Worm (Caenorhabditis elegans): ENCODE data around the gene ostf-4.

The ostf-4 gene

DNA sequence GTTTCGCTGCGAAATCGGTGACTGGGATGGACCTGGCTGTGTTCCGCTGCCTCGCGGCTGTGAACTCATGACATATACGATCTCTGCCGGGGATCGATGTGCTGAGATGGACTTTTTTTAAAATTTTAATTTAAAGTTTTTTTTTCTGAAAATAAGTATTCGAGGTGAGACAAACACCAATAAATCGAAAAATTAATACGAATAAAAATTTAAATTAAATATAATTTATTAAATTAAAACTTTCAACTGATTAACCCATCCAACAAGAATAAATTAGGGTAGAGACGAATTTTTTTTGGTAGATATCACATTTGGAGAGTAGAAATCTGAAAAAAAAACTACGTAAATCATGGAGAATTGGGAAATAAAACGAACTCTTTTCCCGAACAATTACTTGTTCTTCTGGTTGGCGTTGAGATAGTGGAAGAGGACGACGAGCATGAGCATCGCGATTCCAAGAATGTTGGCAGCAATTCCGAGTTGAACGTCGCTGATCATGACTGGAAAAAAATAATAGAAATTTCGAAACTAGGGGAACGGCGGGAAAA is at the start of gene ostf-4, which contains the start of gene unc-50:
ostf-4 (minus strand) TSS at position 498 of the 548 bp plus-strand sequence.
unc-50 (minus strand) TSS at position 101 of the 548 bp plus-strand sequence.
- TF ChIP-seq gmeb-1 (tag; optimal IDR thresholded peaks at IDR 0.05) (no peak), F13H6.1 (tag; optimal IDR thresholded peaks at IDR 0.05) (no peak), peb-1 (tag; optimal IDR thresholded peaks at IDR 0.05) (no peak), alr-1 (tag; optimal IDR thresholded peaks at IDR 0.05) (no peak), ama-1 (optimal IDR thresholded peaks at IDR 0.05) (no peak), Y55F3AM.14 (GFP tag; optimal IDR thresholded peaks at IDR 0.05) (no peak), nhr-12 (tag; optimal IDR thresholded peaks at IDR 0.05) (no peak), nhr-23 (tag; optimal IDR thresholded peaks at IDR 0.05) (no peak), ceh-16 (tag; optimal IDR thresholded peaks at IDR 0.05) (no peak), nhr-10 (tag; optimal IDR thresholded peaks at IDR 0.05) (no peak), skn-1 (tag; optimal IDR thresholded peaks at IDR 0.05) (no peak), C34F6.9 (tag; optimal IDR thresholded peaks at IDR 0.05) (no peak), lsy-2 (tag; optimal IDR thresholded peaks at IDR 0.05) (no peak), unc-39 (tag; optimal IDR thresholded peaks at IDR 0.05) (no peak), nhr-129 (tag; optimal IDR thresholded peaks at IDR 0.05) (no peak), lin-39 (tag; optimal IDR thresholded peaks at IDR 0.05) (no peak), R02D3.7 (tag; optimal IDR thresholded peaks at IDR 0.05) (no peak), sma-9 (GFP tag; optimal IDR thresholded peaks at IDR 0.05) (no peak), sma-9 (tag; optimal IDR thresholded peaks at IDR 0.05) (no peak)

DNA sequence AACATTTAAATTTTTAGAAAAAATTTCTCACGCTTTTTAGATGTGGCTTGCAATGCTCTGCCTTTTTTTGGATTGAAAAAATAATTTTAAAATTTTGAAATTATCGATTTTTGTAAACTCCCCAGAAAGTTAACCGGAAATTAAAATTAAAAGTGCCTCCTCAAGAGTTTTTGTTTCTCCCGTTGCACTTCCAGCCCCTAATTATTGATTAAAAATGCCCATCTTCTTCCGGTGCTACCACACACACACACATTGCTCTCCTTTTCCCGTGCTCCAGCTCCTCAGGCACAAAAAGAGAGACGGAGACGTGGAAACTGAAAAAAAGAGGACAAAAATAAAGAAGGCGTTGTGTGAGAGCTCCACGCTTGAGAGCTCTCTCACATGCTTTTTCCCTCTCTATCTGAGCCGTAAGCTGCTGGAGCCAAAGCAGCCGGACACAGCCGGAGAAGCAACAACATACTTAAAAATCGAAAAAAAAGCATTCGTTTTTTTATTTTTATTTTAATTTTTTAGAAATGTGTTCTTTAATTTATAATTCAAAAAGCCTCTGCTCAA is 49.1 kb upstream of the ostf-4 start:
- TF ChIP-seq Y55F3AM.14 (GFP tag; optimal IDR thresholded peaks at IDR 0.05): no peak
- TF ChIP-seq ZK546.5 (tag; optimal IDR thresholded peaks at IDR 0.05): no peak
- TF ChIP-seq nhr-237 (tag; optimal IDR thresholded peaks at IDR 0.05): no peak
- TF ChIP-seq nhr-10 (tag; optimal IDR thresholded peaks at IDR 0.05): no peak
- no peak for TF ChIP-seq R02D3.7 (tag; optimal IDR thresholded peaks at IDR 0.05)
- TF ChIP-seq lin-11 (tag; optimal IDR thresholded peaks at IDR 0.05): no peak
- no peak for TF ChIP-seq nhr-25 (tag; optimal IDR thresholded peaks at IDR 0.05)
- TF ChIP-seq crh-2 (tag; optimal IDR thresholded peaks at IDR 0.05): no peak
- no peak for TF ChIP-seq nhr-11 (tag; optimal IDR thresholded peaks at IDR 0.05)
- TF ChIP-seq C34F6.9 (tag; optimal IDR thresholded peaks at IDR 0.05): peak; percentile 45
- TF ChIP-seq alr-1 (tag; optimal IDR thresholded peaks at IDR 0.05): no peak
- peak; percentile 44 for TF ChIP-seq unc-55 (GFP tag; optimal IDR thresholded peaks at IDR 0.05)
- TF ChIP-seq ztf-1 (GFP tag; conservative IDR thresholded peaks at IDR 0.05): no peak
- no peak for TF ChIP-seq ama-1 (optimal IDR thresholded peaks at IDR 0.05)
- TF ChIP-seq sma-3 (GFP tag; optimal IDR thresholded peaks at IDR 0.05): no peak
- peak; percentile 18 for TF ChIP-seq nhr-129 (tag; optimal IDR thresholded peaks at IDR 0.05)
- TF ChIP-seq ceh-82 (tag; optimal IDR thresholded peaks at IDR 0.05): no peak
- TF ChIP-seq nhr-23 (tag; optimal IDR thresholded peaks at IDR 0.05): no peak
- TF ChIP-seq fos-1 (tag; optimal IDR thresholded peaks at IDR 0.05): no peak
- no peak for TF ChIP-seq sem-4 (tag; optimal IDR thresholded peaks at IDR 0.05)
- no peak for TF ChIP-seq unc-62 (GFP tag; optimal IDR thresholded peaks at IDR 0.05)
- no peak for TF ChIP-seq ztf-4 (tag; optimal IDR thresholded peaks at IDR 0.05)
- no peak for TF ChIP-seq blmp-1 (tag; optimal IDR thresholded peaks at IDR 0.05; ENCODE audit: insufficient read depth)
- TF ChIP-seq egl-27 (tag; optimal IDR thresholded peaks at IDR 0.05): no peak
- no peak for TF ChIP-seq snpc-4 (tag; optimal IDR thresholded peaks at IDR 0.05)
- TF ChIP-seq zag-1 (tag; optimal IDR thresholded peaks at IDR 0.05): peak; percentile 10
- TF ChIP-seq elt-1 (tag; optimal IDR thresholded peaks at IDR 0.05): no peak
- no peak for TF ChIP-seq lin-13 (GFP tag; optimal IDR thresholded peaks at IDR 0.05)
- no peak for TF ChIP-seq nhr-21 (tag; optimal IDR thresholded peaks at IDR 0.05)
- peak in 1 of 2 experiments; percentile 24 for TF ChIP-seq lsy-2 (tag; optimal IDR thresholded peaks at IDR 0.05)
- no peak for TF ChIP-seq nhr-77 (tag; optimal IDR thresholded peaks at IDR 0.05)
- TF ChIP-seq skn-1 (tag; optimal IDR thresholded peaks at IDR 0.05): no peak
- TF ChIP-seq dmd-4 (tag; optimal IDR thresholded peaks at IDR 0.05): no peak
- no peak for TF ChIP-seq F13H6.1 (tag; optimal IDR thresholded peaks at IDR 0.05)

Measured in whole organism, L2 larva.